Worm (Caenorhabditis elegans) whole organism, L4 larva: ENCODE data around the gene W02D7.5.

ENCODE experiments used
- F26F4.8 ChIP-seq: fragments of 200-800 bp; sonication (Bioruptor generic); conservative IDR thresholded peaks from 2 replicates; pipeline ENCODE4 v1.3.6; 2022; ENCODE audit warnings: missing genetic modification characterization, missing compliant biosample characterization
- F44E2.7 ChIP-seq: fragments of 200-800 bp; sonication (Bioruptor generic); IDR thresholded peaks from 2 replicates; pipeline ENCODE4 v2.1.2; 2022; ENCODE audit warnings: missing genetic modification characterization, missing compliant biosample characterization
- R02D3.7 ChIP-seq: fragments of 150-350 bp; sonication (generic microtip); optimal IDR thresholded peaks from 3 replicates; lab custom pipeline; 2014; ENCODE audit warnings: missing biosample characterization, missing genetic modification characterization
- T20F7.1 ChIP-seq: fragments of 200-800 bp; sonication (Bioruptor generic); optimal IDR thresholded peaks from 2 replicates; lab custom pipeline; 2018; ENCODE audit warnings: mild to moderate bottlenecking, missing genetic modification characterization, missing compliant biosample characterization
- T26A8.4 ChIP-seq: fragments of 200-800 bp; sonication (Bioruptor generic); IDR thresholded peaks from 2 replicates; pipeline ENCODE4 v1.3.6; 2022; ENCODE audit warnings: missing genetic modification characterization, missing compliant biosample characterization
- Y5F2A.4 ChIP-seq: fragments of 200-800 bp; sonication (Bioruptor generic); optimal IDR thresholded peaks from 2 replicates; lab custom pipeline; 2018; ENCODE audit warnings: mild to moderate bottlenecking, missing genetic modification characterization, missing compliant biosample characterization
- ZK546.5 ChIP-seq, 2 experiments: sonication (generic microtip); optimal IDR thresholded peaks; 2 replicates each; lab custom pipeline; 2017; ENCODE audit warnings: missing biosample characterization in 2 of 2, missing genetic modification characterization in 2 of 2
- aly-2 ChIP-seq: sonication (generic microtip); optimal IDR thresholded peaks from 2 replicates; lab custom pipeline; 2018; ENCODE audit warnings: missing biosample characterization, missing genetic modification characterization
- arid-1 ChIP-seq: fragments of 200-800 bp; sonication (Bioruptor generic); conservative IDR thresholded peaks from 2 replicates; pipeline ENCODE4 v1.3.6; 2022; ENCODE audit warnings: missing genetic modification reagents, missing genetic modification characterization, missing compliant biosample characterization
- attf-4 ChIP-seq: sonication (generic microtip); optimal IDR thresholded peaks from 3 replicates; lab custom pipeline; 2017; ENCODE audit warnings: missing biosample characterization, missing genetic modification characterization
- daf-12 ChIP-seq: fragments of 150-350 bp; optimal IDR thresholded peaks from 2 replicates; lab custom pipeline; 2014; ENCODE audit warnings: missing biosample characterization, missing genetic modification reagents, missing genetic modification characterization
- daf-19 ChIP-seq: fragments of 200-800 bp; sonication (Bioruptor generic); conservative IDR thresholded peaks from 2 replicates; pipeline ENCODE4 v1.3.6; 2022; ENCODE audit warnings: missing genetic modification characterization, missing compliant biosample characterization
- egl-43 ChIP-seq: fragments of 200-800 bp; sonication (Bioruptor generic); IDR thresholded peaks from 2 replicates; pipeline ENCODE4 v1.3.6; 2022; ENCODE audit warnings: missing genetic modification reagents, missing genetic modification characterization, missing compliant biosample characterization
- fos-1 ChIP-seq: fragments of 150-350 bp; optimal IDR thresholded peaks from 2 replicates; lab custom pipeline; 2014; ENCODE audit warnings: missing biosample characterization, missing genetic modification characterization
- lin-38 ChIP-seq: fragments of 200-800 bp; sonication (Bioruptor generic); IDR thresholded peaks from 2 replicates; pipeline ENCODE4 v1.3.6; 2022; ENCODE audit warnings: missing genetic modification reagents, missing genetic modification characterization, missing compliant biosample characterization
- madf-5 ChIP-seq, 2 experiments: fragments of 200-800 bp; sonication (Bioruptor generic); IDR thresholded peaks; 2 replicates each; pipeline ENCODE4 v1.3.6; 2022; ENCODE audit warnings: missing compliant biosample characterization in 2 of 2, missing genetic modification characterization in 2 of 2
- mdt-29 ChIP-seq: fragments of 200-800 bp; sonication (Bioruptor generic); IDR thresholded peaks from 2 replicates; pipeline ENCODE4 v1.3.6; 2022; ENCODE audit warnings: missing genetic modification reagents, missing genetic modification characterization, missing compliant biosample characterization
- mep-1 ChIP-seq: fragments of 150-350 bp; sonication (generic microtip); optimal IDR thresholded peaks from 3 replicates; lab custom pipeline; 2014; ENCODE audit warnings: missing biosample characterization, missing genetic modification characterization
- mxl-3 ChIP-seq: fragments of 200-800 bp; sonication (Bioruptor generic); optimal IDR thresholded peaks from 2 replicates; lab custom pipeline; 2018; ENCODE audit warnings: mild to moderate bottlenecking, missing genetic modification characterization, missing compliant biosample characterization
- nhr-10 ChIP-seq: fragments of 150-350 bp; optimal IDR thresholded peaks from 2 replicates; lab custom pipeline; 2014; ENCODE audit warnings: missing biosample characterization, missing genetic modification characterization
- nhr-11 ChIP-seq: fragments of 150-350 bp; optimal IDR thresholded peaks from 2 replicates; lab custom pipeline; 2014; ENCODE audit warnings: missing biosample characterization, missing genetic modification characterization
- nhr-42 ChIP-seq: fragments of 200-800 bp; sonication (Bioruptor generic); IDR thresholded peaks from 2 replicates; pipeline ENCODE4 v1.3.6; 2022; ENCODE audit warnings: missing genetic modification characterization, missing compliant biosample characterization
- nhr-48 ChIP-seq: sonication (generic microtip); optimal IDR thresholded peaks from 2 replicates; lab custom pipeline; 2016; ENCODE audit warnings: mild to moderate bottlenecking, missing genetic modification characterization, missing compliant biosample characterization
- nhr-76 ChIP-seq: fragments of 150-350 bp; optimal IDR thresholded peaks from 2 replicates; lab custom pipeline; 2014; ENCODE audit warnings: missing biosample characterization, missing genetic modification characterization
- nhr-77 ChIP-seq: fragments of 150-350 bp; optimal IDR thresholded peaks from 2 replicates; lab custom pipeline; 2014; ENCODE audit warnings: missing biosample characterization, missing genetic modification characterization
- php-3 ChIP-seq: fragments of 200-800 bp; sonication (Bioruptor generic); IDR thresholded peaks from 2 replicates; pipeline ENCODE4 v1.3.6; 2022; ENCODE audit warnings: missing genetic modification reagents, missing genetic modification characterization, missing compliant biosample characterization
- pqm-1 ChIP-seq: sonication (generic microtip); optimal IDR thresholded peaks from 2 replicates; lab custom pipeline; 2017; ENCODE audit warnings: missing biosample characterization, missing genetic modification characterization
- saeg-2 ChIP-seq: fragments of 200-800 bp; sonication (Bioruptor generic); IDR thresholded peaks from 2 replicates; pipeline ENCODE4 v1.3.6; 2022; ENCODE audit warnings: missing genetic modification reagents, missing genetic modification characterization, missing compliant biosample characterization
- sdz-12 ChIP-seq: fragments of 200-800 bp; sonication (Bioruptor generic); optimal IDR thresholded peaks from 2 replicates; lab custom pipeline; 2018; ENCODE audit warnings: mild to moderate bottlenecking, missing genetic modification characterization, missing compliant biosample characterization
- skn-1 ChIP-seq: fragments of 150-350 bp; optimal IDR thresholded peaks from 2 replicates; lab custom pipeline; 2014; ENCODE audit warnings: missing biosample characterization, missing genetic modification characterization
- unc-130 ChIP-seq: sonication (generic microtip); optimal IDR thresholded peaks from 2 replicates; lab custom pipeline; 2016; ENCODE audit warnings: missing genetic modification reagents, missing genetic modification characterization, missing compliant biosample characterization
- unc-62 ChIP-seq, 3 experiments: fragments of 150-350 bp in 1 of 3; sonication (generic microtip); optimal IDR thresholded peaks in 2 of 3; peaks in 1 of 3; 1 replicate in 1 of 3; 2 replicates in 2 of 3; lab custom pipeline; 2014 to 2017; ENCODE audit warnings: missing biosample characterization in 3 of 3, missing genetic modification characterization in 3 of 3, missing genetic modification reagents in 3 of 3, missing genotype in 1 of 3
- zag-1 ChIP-seq: fragments of 150-350 bp; optimal IDR thresholded peaks from 2 replicates; lab custom pipeline; 2014; ENCODE audit warnings: missing biosample characterization, missing genetic modification characterization
- zfp-2 ChIP-seq: sonication (generic microtip); optimal IDR thresholded peaks from 2 replicates; lab custom pipeline; 2016; ENCODE audit warnings: mild to moderate bottlenecking, missing genetic modification characterization, missing compliant biosample characterization
- zfp-3 ChIP-seq: fragments of 200-800 bp; sonication (Bioruptor generic); conservative IDR thresholded peaks from 2 replicates; pipeline ENCODE4 v1.3.6; 2022; ENCODE audit warnings: missing genetic modification reagents, missing genetic modification characterization, missing compliant biosample characterization
- ztf-11 ChIP-seq: fragments of 150-350 bp; optimal IDR thresholded peaks from 2 replicates; lab custom pipeline; 2014; ENCODE audit warnings: missing biosample characterization, missing genetic modification characterization
- ztf-7 ChIP-seq: fragments of 150-350 bp; optimal IDR thresholded peaks from 2 replicates; lab custom pipeline; 2014; ENCODE audit warnings: missing biosample characterization, missing genetic modification characterization

W02D7.5 gene

DNA sequence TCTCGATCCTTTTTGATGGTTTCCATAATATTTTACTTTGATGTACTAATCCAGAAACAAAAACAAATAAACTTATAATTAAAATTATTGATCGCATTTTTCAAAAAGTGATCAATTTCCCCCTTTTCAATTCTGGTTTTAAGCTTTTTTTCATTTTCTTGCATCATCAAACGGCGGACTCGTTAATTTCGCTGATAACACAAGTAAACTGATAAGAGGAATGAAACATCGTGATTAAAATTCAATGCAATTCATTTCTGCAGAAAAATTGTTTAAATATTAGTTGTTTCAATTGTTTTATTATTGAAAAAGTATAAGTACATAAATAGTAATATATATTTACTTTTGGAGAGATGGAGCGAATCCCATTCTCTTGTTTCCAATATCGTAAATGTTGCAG is 31.8 kb downstream of the W02D7.5 start (continued):
- TF ChIP-seq nhr-10, result peak; percentile 32
- no peak for TF ChIP-seq mdt-29 (GFP tag; lab: Robert Waterston, UW)
- no peak for TF ChIP-seq nhr-42 (GFP tag; lab: Robert Waterston, UW)
- TF ChIP-seq mxl-3 (GFP tag; lab: Kevin White, UChicago), result no peak
- TF ChIP-seq fos-1 (tag; lab: Kevin White, UChicago), result peak; percentile 31
- peak; percentile 28 for TF ChIP-seq nhr-48 (tag; lab: Kevin White, UChicago)
- peak; percentile 69 for TF ChIP-seq mep-1 (tag; lab: Kevin White, UChicago)
- TF ChIP-seq F26F4.8 (GFP tag; lab: Robert Waterston, UW), result no peak
- peak; percentile 92 for TF ChIP-seq nhr-77 (tag; lab: Kevin White, UChicago)
- TF ChIP-seq ztf-7 (tag; lab: Kevin White, UChicago), result peak; percentile 89
- TF ChIP-seq pqm-1 (tag; lab: Kevin White, UChicago), result peak; percentile 93
- peak in 1 of 2 experiments; percentile 41 for TF ChIP-seq unc-62 (GFP tag; optimal IDR thresholded peaks at IDR 0.05 in 1 of 2; lab: Kevin White, UChicago)
- TF ChIP-seq unc-62 (tag; optimal IDR thresholded peaks at IDR 0.05; lab: Kevin White, UChicago), result no peak
- TF ChIP-seq daf-19 (GFP tag; lab: Robert Waterston, UW), result no peak
- no peak for TF ChIP-seq zag-1 (tag; lab: Kevin White, UChicago)
- TF ChIP-seq F44E2.7 (GFP tag; lab: Robert Waterston, UW), result no peak
- no peak for TF ChIP-seq Y5F2A.4

DNA sequence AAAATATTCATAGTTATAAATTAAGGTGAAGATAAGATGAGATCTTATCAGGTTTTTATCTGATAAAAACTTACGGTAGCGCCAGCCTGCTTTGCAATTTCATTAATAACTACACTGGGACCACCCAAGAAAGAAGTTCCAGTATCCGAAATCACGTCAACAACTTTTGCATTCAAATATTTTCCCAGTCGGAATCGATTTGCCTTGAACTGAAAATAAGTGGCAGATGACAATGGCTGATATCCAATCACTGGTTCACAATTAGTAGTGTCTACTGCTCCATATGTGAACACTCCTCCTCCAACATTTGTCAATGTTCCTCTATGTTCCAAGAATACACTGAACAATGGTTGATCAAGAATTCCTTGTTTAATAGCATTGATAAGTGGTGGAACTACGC is 32.8 kb downstream of the W02D7.5 start, which contains the start of gene F21F8.5:
Gene F21F8.5 (minus strand): TSS at position 101 of the 400 bp plus-strand sequence.
- TF ChIP-seq skn-1 (tag; lab: Kevin White, UChicago) (no peak), unc-62 (GFP tag; optimal IDR thresholded peaks at IDR 0.05 in 1 of 2; lab: Kevin White, UChicago) (peak in 1 of 2 experiments; percentile 32), unc-62 (tag; optimal IDR thresholded peaks at IDR 0.05; lab: Kevin White, UChicago) (no peak), madf-5 (GFP tag; IDR thresholded peaks at IDR 0.05; lab: Robert Waterston, UW) (no peak), mep-1 (tag; lab: Kevin White, UChicago) (no peak)

DNA sequence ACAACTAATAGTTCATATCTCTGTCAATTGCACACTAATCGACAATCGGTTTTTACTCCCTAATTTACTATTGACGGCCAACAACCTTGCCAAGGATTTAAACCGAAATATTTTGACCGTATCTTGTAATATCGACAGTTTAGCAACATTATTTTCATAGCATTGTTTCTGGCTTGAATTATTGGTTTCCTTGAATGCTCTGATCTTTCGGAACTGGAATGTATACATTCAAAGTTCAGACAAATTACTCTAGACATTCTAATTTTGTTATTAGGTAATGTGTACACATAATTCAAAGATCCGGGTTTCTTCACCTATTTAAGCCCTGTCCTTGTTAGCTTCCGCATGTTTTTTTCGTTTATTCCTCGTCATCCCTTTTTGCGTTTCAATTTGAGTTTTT is 35.1 kb downstream of the W02D7.5 start, which contains the start of gene C16D9.9:
Gene C16D9.9 (plus strand): TSS at position 301 of the 400 bp plus-strand sequence.
- TF ChIP-seq R02D3.7 (no peak), saeg-2 (GFP tag; lab: Robert Waterston, UW) (no peak), unc-130 (GFP tag; lab: Kevin White, UChicago) (no peak), mdt-29 (GFP tag; lab: Robert Waterston, UW) (no peak), T20F7.1 (GFP tag; lab: Kevin White, UChicago) (no peak), zfp-2 (tag; lab: Kevin White, UChicago) (no peak), ztf-11 (no peak), skn-1 (tag; lab: Kevin White, UChicago) (no peak), nhr-11 (tag; lab: Kevin White, UChicago) (no peak), fos-1 (tag; lab: Kevin White, UChicago) (no peak), mep-1 (tag; lab: Kevin White, UChicago) (no peak)

DNA sequence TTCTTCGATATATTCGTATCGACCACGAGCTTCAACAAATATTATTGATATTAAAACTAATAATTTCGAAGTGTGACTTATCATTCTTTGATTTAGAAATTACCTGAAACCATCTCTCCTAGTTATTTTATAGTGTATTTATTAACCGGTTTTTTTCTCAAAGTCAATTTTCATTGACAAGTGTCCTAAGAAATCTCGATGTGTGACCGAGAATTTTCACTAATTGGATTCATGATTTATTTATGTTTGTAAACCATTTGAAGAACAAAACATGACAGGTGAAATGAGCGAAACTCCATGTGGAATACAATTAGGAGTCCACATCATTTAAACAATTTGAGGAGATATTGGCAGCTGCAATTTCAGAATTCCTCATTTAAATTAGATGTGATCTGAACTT is 35.6 kb downstream of the W02D7.5 start, which contains the start of gene C16D9.8:
Gene C16D9.8 (minus strand): TSS at position 101 of the 400 bp plus-strand sequence.
- TF ChIP-seq egl-43 (GFP tag; lab: Robert Waterston, UW) (no peak), sdz-12 (GFP tag; lab: Kevin White, UChicago) (no peak), zag-1 (tag; lab: Kevin White, UChicago) (no peak), attf-4 (tag; lab: Kevin White, UChicago) (no peak), aly-2 (tag; lab: Kevin White, UChicago) (no peak), lin-38 (GFP tag; lab: Robert Waterston, UW) (no peak), daf-12 (tag; lab: Kevin White, UChicago) (no peak), unc-130 (GFP tag; lab: Kevin White, UChicago) (no peak), arid-1 (GFP tag; lab: Robert Waterston, UW) (no peak), T26A8.4 (GFP tag; lab: Robert Waterston, UW) (no peak), ZK546.5 (tag; optimal IDR thresholded peaks at IDR 0.05; lab: Kevin White, UChicago) (no peak), php-3 (no peak), zfp-2 (tag; lab: Kevin White, UChicago) (no peak), zfp-3 (GFP tag; lab: Robert Waterston, UW) (no peak), nhr-76 (tag; lab: Kevin White, UChicago) (no peak)
